Fruit fly (Drosophila melanogaster) whole organism, wandering third instar larva: ENCODE results near the gene CG34300.

Source experiments
- Abd-B ChIP-seq: fragments of >200 bp; optimal IDR thresholded peaks from 2 replicates; lab custom pipeline; 2017; ENCODE audit warnings: missing biosample characterization, missing genetic modification characterization
- CG32264 ChIP-seq: fragments of 200-800 bp; sonication (Bioruptor generic); optimal IDR thresholded peaks from 2 replicates; lab custom pipeline; 2016; ENCODE audit warnings: missing biosample characterization, missing genetic modification characterization
- CG9705 ChIP-seq: fragments of 200-800 bp; sonication (Bioruptor generic); optimal IDR thresholded peaks from 2 replicates; lab custom pipeline; 2018; ENCODE audit warnings: missing biosample characterization, mild to moderate bottlenecking, missing genetic modification characterization
- CrebA ChIP-seq: fragments of 200-800 bp; sonication (Bioruptor generic); optimal IDR thresholded peaks from 2 replicates; lab custom pipeline; 2016; ENCODE audit warnings: missing biosample characterization, mild to moderate bottlenecking, missing genetic modification characterization, borderline replicate concordance
- Dfd ChIP-seq: fragments of >200 bp; optimal IDR thresholded peaks from 2 replicates; lab custom pipeline; 2017; ENCODE audit warnings: missing biosample characterization, missing genetic modification characterization
- Dif ChIP-seq: fragments of 200-275, 200-300 bp; sonication (Bioruptor generic); optimal IDR thresholded peaks from 2 replicates; lab custom pipeline; 2018; ENCODE audit warnings: missing biosample characterization, missing genetic modification characterization; ENCODE audit not compliant: partially characterized antibody
- GATAd ChIP-seq: sonication (Bioruptor generic); optimal IDR thresholded peaks from 2 replicates; lab custom pipeline; 2016; ENCODE audit warnings: missing biosample characterization, missing genetic modification characterization
- HLH106 ChIP-seq: fragments of 200-800 bp; optimal IDR thresholded peaks from 3 replicates; lab custom pipeline; 2019; ENCODE audit warnings: missing biosample characterization, mild to moderate bottlenecking, missing genetic modification characterization, moderate library complexity
- Hnf4 ChIP-seq: fragments of 200-800 bp; sonication (Bioruptor generic); optimal IDR thresholded peaks from 2 replicates; lab custom pipeline; 2016; ENCODE audit warnings: missing biosample characterization, mild to moderate bottlenecking, missing genetic modification characterization
- Hr78 ChIP-seq: fragments of >200 bp; optimal IDR thresholded peaks from 2 replicates; lab custom pipeline; 2017; ENCODE audit warnings: missing biosample characterization, missing genetic modification characterization
- Hr83 ChIP-seq: fragments of 200-300 bp; sonication (Bioruptor generic); optimal IDR thresholded peaks from 2 replicates; lab custom pipeline; 2016; ENCODE audit warnings: missing biosample characterization, mild to moderate bottlenecking, missing genetic modification characterization, moderate library complexity; ENCODE audit not compliant: poor library complexity, severe bottlenecking
- Jra ChIP-seq: sonication (Bioruptor generic); optimal IDR thresholded peaks from 2 replicates; lab custom pipeline; 2016; ENCODE audit warnings: missing biosample characterization, missing genetic modification characterization
- Mio ChIP-seq: sonication (Bioruptor generic); optimal IDR thresholded peaks from 2 replicates; lab custom pipeline; 2016; ENCODE audit warnings: missing biosample characterization, missing genetic modification characterization
- Myc ChIP-seq: fragments of >200 bp; optimal IDR thresholded peaks from 2 replicates; lab custom pipeline; 2017
- N ChIP-seq: fragments of >200 bp; optimal IDR thresholded peaks from 2 replicates; lab custom pipeline; 2018; ENCODE audit warnings: missing biosample characterization, missing external identifiers, missing genetic modification characterization
- OdsH ChIP-seq: fragments of 200-800 bp; sonication (Bioruptor generic); optimal IDR thresholded peaks from 2 replicates; lab custom pipeline; 2016; ENCODE audit warnings: missing biosample characterization, mild to moderate bottlenecking, missing genetic modification characterization
- Rel ChIP-seq, 2 experiments: fragments of 200-800 bp; sonication (Bioruptor generic) in 1 of 2; optimal IDR thresholded peaks; 2 replicates in 1 of 2; 3 replicates in 1 of 2; lab custom pipeline; 2016 to 2019; ENCODE audit warnings: mild to moderate bottlenecking in 2 of 2, missing biosample characterization in 2 of 2, missing genetic modification characterization in 2 of 2, moderate library complexity in 1 of 2
- Sp1 ChIP-seq: fragments of 200-800 bp; sonication (Bioruptor generic); optimal IDR thresholded peaks from 3 replicates; lab custom pipeline; 2019; ENCODE audit warnings: missing biosample characterization, mild to moderate bottlenecking, missing genetic modification characterization, moderate library complexity
- Vsx2 ChIP-seq: fragments of 200-300, 225-300 bp; sonication (Bioruptor generic); optimal IDR thresholded peaks from 2 replicates; lab custom pipeline; 2018; ENCODE audit warnings: missing biosample characterization, missing genetic modification characterization; ENCODE audit not compliant: partially characterized antibody
- br ChIP-seq: fragments of 200-800 bp; sonication (Bioruptor generic); optimal IDR thresholded peaks from 2 replicates; lab custom pipeline; 2016; ENCODE audit warnings: missing biosample characterization, missing genetic modification characterization
- brk ChIP-seq: fragments of 200-800 bp; sonication (Bioruptor generic); optimal IDR thresholded peaks from 2 replicates; lab custom pipeline; 2016; ENCODE audit warnings: missing biosample characterization, mild to moderate bottlenecking, missing genetic modification characterization
- dl ChIP-seq, 2 experiments: fragments of 175-275, 200-275 bp in 1 of 2; fragments of 200-275 bp in 1 of 2; sonication (Bioruptor generic); optimal IDR thresholded peaks; lab custom pipeline; 2018; ENCODE audit warnings: mild to moderate bottlenecking in 2 of 2, missing biosample characterization in 2 of 2, missing genetic modification characterization in 2 of 2, moderate library complexity in 2 of 2; ENCODE audit not compliant: partially characterized antibody in 2 of 2, insufficient read depth in 1 of 2
- dmrt93B ChIP-seq: fragments of 200-800 bp; sonication (Bioruptor generic); optimal IDR thresholded peaks from 2 replicates; lab custom pipeline; 2018; ENCODE audit warnings: missing biosample characterization, mild to moderate bottlenecking, missing genetic modification characterization
- dsf ChIP-seq: sonication (Bioruptor generic); optimal IDR thresholded peaks from 2 replicates; lab custom pipeline; 2016; ENCODE audit warnings: missing biosample characterization, missing genetic modification characterization, borderline replicate concordance
- ey ChIP-seq: fragments of 200-800 bp; sonication (Bioruptor generic); optimal IDR thresholded peaks from 2 replicates; lab custom pipeline; 2016; ENCODE audit warnings: missing biosample characterization, missing genetic modification characterization
- foxo ChIP-seq, 2 experiments: fragments of 200-800 bp; sonication (Bioruptor generic); optimal IDR thresholded peaks; 2 replicates in 1 of 2; 3 replicates in 1 of 2; lab custom pipeline; 2016 to 2017; ENCODE audit warnings: missing biosample characterization in 2 of 2, missing genetic modification characterization in 2 of 2
- fru ChIP-seq: fragments of 200-800 bp; sonication (Bioruptor generic); optimal IDR thresholded peaks from 3 replicates; lab custom pipeline; 2016; ENCODE audit warnings: missing biosample characterization, mild to moderate bottlenecking, missing genetic modification characterization
- h ChIP-seq: fragments of 200-800 bp; sonication (Bioruptor generic); optimal IDR thresholded peaks from 3 replicates; lab custom pipeline; 2016; ENCODE audit warnings: missing biosample characterization, mild to moderate bottlenecking, missing genetic modification characterization
- jim ChIP-seq: fragments of 175-275, 200-325 bp; sonication (Bioruptor generic); optimal IDR thresholded peaks from 2 replicates; lab custom pipeline; 2016; ENCODE audit warnings: missing biosample characterization, mild to moderate bottlenecking, missing genetic modification characterization
- lola ChIP-seq: fragments of >200 bp; optimal IDR thresholded peaks from 2 replicates; lab custom pipeline; 2017; ENCODE audit warnings: missing biosample characterization, missing genetic modification characterization
- pan ChIP-seq: fragments of >200 bp; optimal IDR thresholded peaks from 2 replicates; lab custom pipeline; 2017
- psq ChIP-seq: fragments of 200-800 bp; sonication (Bioruptor generic); optimal IDR thresholded peaks from 3 replicates; lab custom pipeline; 2017; ENCODE audit warnings: missing biosample characterization, mild to moderate bottlenecking, missing genetic modification characterization, moderate library complexity
- rgr ChIP-seq: fragments of 200-800 bp; sonication (Bioruptor generic); optimal IDR thresholded peaks from 3 replicates; lab custom pipeline; 2016; ENCODE audit warnings: missing biosample characterization, mild to moderate bottlenecking, missing genetic modification characterization
- sage ChIP-seq: fragments of 200-800 bp; sonication (Bioruptor generic); optimal IDR thresholded peaks from 2 replicates; lab custom pipeline; 2016; ENCODE audit warnings: missing biosample characterization, mild to moderate bottlenecking, missing genetic modification characterization
- sv ChIP-seq: fragments of 200-800 bp; sonication (Bioruptor generic); optimal IDR thresholded peaks from 3 replicates; lab custom pipeline; 2016; ENCODE audit warnings: missing biosample characterization, missing genetic modification characterization
- tai ChIP-seq: sonication (Bioruptor generic); optimal IDR thresholded peaks from 2 replicates; lab custom pipeline; 2016; ENCODE audit warnings: missing biosample characterization, missing genetic modification characterization
- usp ChIP-seq: fragments of >200 bp; optimal IDR thresholded peaks from 2 replicates; lab custom pipeline; 2017; ENCODE audit warnings: missing biosample characterization, missing genetic modification characterization
- woc ChIP-seq: sonication (Bioruptor generic); optimal IDR thresholded peaks from 2 replicates; lab custom pipeline; 2016; ENCODE audit warnings: missing biosample characterization, mild to moderate bottlenecking, missing genetic modification characterization

Gene CG34300

dm6 chr3R:30283037-30283590 lies 23.3 kb downstream of the CG34300 start:
- no peak for TF ChIP-seq Abd-B (GFP tag; lab: Kevin White, UChicago)
- no peak for TF ChIP-seq Myc
- TF ChIP-seq OdsH (GFP tag; lab: Kevin White, UChicago) = no peak
- no peak for TF ChIP-seq CG9705
- TF ChIP-seq brk (GFP tag; lab: Kevin White, UChicago) = no peak
- no peak for TF ChIP-seq ey (GFP tag; lab: Kevin White, UChicago)
- no peak for TF ChIP-seq h (GFP tag; lab: Kevin White, UChicago)
- no peak for TF ChIP-seq dmrt93B
- no peak for TF ChIP-seq CrebA
- no peak for TF ChIP-seq rgr
- no peak for TF ChIP-seq br (GFP tag; lab: Kevin White, UChicago)
- TF ChIP-seq N (GFP tag; lab: Kevin White, UChicago) = no peak
- TF ChIP-seq pan (lab: Kevin White, UChicago) = no peak
- no peak for TF ChIP-seq dl (GFP tag; optimal IDR thresholded peaks at IDR 0.05; lab: Kevin White, UChicago; ENCODE audit: insufficient read depth in 1 of 2, partially characterized antibody in 2 of 2)
- TF ChIP-seq tai (GFP tag; lab: Kevin White, UChicago) = no peak
- no peak for TF ChIP-seq fru
- no peak for TF ChIP-seq Hr78 (GFP tag; lab: Kevin White, UChicago)
- no peak for TF ChIP-seq sage (GFP tag; lab: Kevin White, UChicago)
- no peak for TF ChIP-seq HLH106 (tag; lab: Kevin White, UChicago)

- no peak for TF ChIP-seq lola (GFP tag; lab: Kevin White, UChicago)
- TF ChIP-seq N (GFP tag; lab: Kevin White, UChicago) = no peak
- TF ChIP-seq Dfd (GFP tag; lab: Kevin White, UChicago) = peak; percentile 43
- no peak for TF ChIP-seq woc (GFP tag; lab: Kevin White, UChicago)
Measured at dm6 chr3R:30282478-30282877, 24.0 kb downstream of the CG34300 start.

- TF ChIP-seq fru = peak; percentile 82
- no peak for TF ChIP-seq pan (lab: Kevin White, UChicago)
- no peak for TF ChIP-seq sv (GFP tag; lab: Kevin White, UChicago)
- peak; percentile 73 for TF ChIP-seq CrebA
- TF ChIP-seq rgr = peak; percentile 84
- no peak for TF ChIP-seq GATAd (GFP tag; lab: Kevin White, UChicago)
- no peak for TF ChIP-seq Abd-B (GFP tag; lab: Kevin White, UChicago)
- peak; percentile 81 for TF ChIP-seq woc (GFP tag; lab: Kevin White, UChicago)
- no peak for TF ChIP-seq Myc
- peak; percentile 27 for TF ChIP-seq dsf (GFP tag; lab: Kevin White, UChicago)
- TF ChIP-seq foxo (GFP tag; optimal IDR thresholded peaks at IDR 0.05; lab: Kevin White, UChicago) = peak; percentile 33 to 85
- TF ChIP-seq Dif = no peak
- TF ChIP-seq CG9705 = no peak
- peak; percentile 77 for TF ChIP-seq Sp1
- no peak for TF ChIP-seq Mio (GFP tag; lab: Kevin White, UChicago)
- TF ChIP-seq dmrt93B = peak; percentile 35
- peak; percentile 79 for TF ChIP-seq brk (GFP tag; lab: Kevin White, UChicago)
- TF ChIP-seq dl (GFP tag; optimal IDR thresholded peaks at IDR 0.05; lab: Kevin White, UChicago; ENCODE audit: insufficient read depth in 1 of 2, partially characterized antibody in 2 of 2) = no peak
- peak; percentile 64 for TF ChIP-seq tai (GFP tag; lab: Kevin White, UChicago)
- peak; percentile 68 for TF ChIP-seq Hnf4
- TF ChIP-seq sage (GFP tag; lab: Kevin White, UChicago) = peak; percentile 73
- TF ChIP-seq Rel (GFP tag; optimal IDR thresholded peaks at IDR 0.05; lab: Kevin White, UChicago) = peak; percentile 19
- TF ChIP-seq Rel (tag; optimal IDR thresholded peaks at IDR 0.05; lab: Kevin White, UChicago) = peak; percentile 61
- no peak for TF ChIP-seq jim (GFP tag; lab: Kevin White, UChicago)
- TF ChIP-seq psq (GFP tag; lab: Kevin White, UChicago) = peak; percentile 87
- TF ChIP-seq ey (GFP tag; lab: Kevin White, UChicago) = peak; percentile 87
- no peak for TF ChIP-seq Vsx2
- no peak for TF ChIP-seq lola (GFP tag; lab: Kevin White, UChicago)
- TF ChIP-seq br (GFP tag; lab: Kevin White, UChicago) = peak; percentile 71
- TF ChIP-seq CG32264 (GFP tag; lab: Kevin White, UChicago) = peak; percentile 62
- TF ChIP-seq HLH106 (tag; lab: Kevin White, UChicago) = peak; percentile 75
- no peak for TF ChIP-seq usp (GFP tag; lab: Kevin White, UChicago)
- no peak for TF ChIP-seq Dfd (GFP tag; lab: Kevin White, UChicago)
- peak; percentile 80 for TF ChIP-seq OdsH (GFP tag; lab: Kevin White, UChicago)
- no peak for TF ChIP-seq Hr78 (GFP tag; lab: Kevin White, UChicago)
- peak; percentile 79 for TF ChIP-seq h (GFP tag; lab: Kevin White, UChicago)
- no peak for TF ChIP-seq N (GFP tag; lab: Kevin White, UChicago)
- no peak for TF ChIP-seq Jra (GFP tag; lab: Kevin White, UChicago)
- no peak for TF ChIP-seq Hr83 (GFP tag; lab: Kevin White, UChicago)
Measured at dm6 chr3R:30281345-30282133, 24.9 kb downstream of the CG34300 start.
